Worm (Caenorhabditis elegans) whole organism, mixed stage, embryonic: ENCODE measurements around the gene ptp-5.2.
A peak's percentile ranks its signal among the peaks of the same experiment; 100 is the strongest.

Experiments used
- M03D4.4 ChIP-seq: sonication (generic microtip); optimal IDR thresholded peaks from 2 replicates; lab custom pipeline; 2017; ENCODE audit warnings: mild to moderate bottlenecking, missing genetic modification characterization, missing compliant biosample characterization
- blmp-1 ChIP-seq: fragments of 150-350 bp; optimal IDR thresholded peaks from 2 replicates; lab custom pipeline; 2014; ENCODE audit warnings: missing biosample characterization, missing genetic modification characterization
- ceh-39 ChIP-seq: fragments of 150-350 bp; optimal IDR thresholded peaks from 2 replicates; lab custom pipeline; 2014; ENCODE audit warnings: missing biosample characterization, missing genetic modification characterization
- ceh-43 ChIP-seq: fragments of 200-800 bp; sonication (Bioruptor generic); optimal IDR thresholded peaks from 2 replicates; lab custom pipeline; 2018; ENCODE audit warnings: mild to moderate bottlenecking, missing genetic modification characterization, moderate library complexity, missing compliant biosample characterization
- ceh-83 ChIP-seq: fragments of 200-800 bp; sonication (Bioruptor generic); optimal IDR thresholded peaks from 2 replicates; lab custom pipeline; 2018; ENCODE audit warnings: mild to moderate bottlenecking, missing genetic modification characterization, missing compliant biosample characterization
- ces-1 ChIP-seq: fragments of 150-350 bp; optimal IDR thresholded peaks from 2 replicates; lab custom pipeline; 2014; ENCODE audit warnings: missing biosample characterization, missing genetic modification reagents, missing genetic modification characterization
- cnd-1 ChIP-seq: fragments of 200-800 bp; sonication (Bioruptor generic); optimal IDR thresholded peaks from 2 replicates; lab custom pipeline; 2018; ENCODE audit warnings: mild to moderate bottlenecking, missing genetic modification characterization, missing compliant biosample characterization
- drap-1 ChIP-seq: fragments of 200-800 bp; sonication (Bioruptor generic); optimal IDR thresholded peaks from 3 replicates; lab custom pipeline; 2018; ENCODE audit warnings: mild to moderate bottlenecking, missing genetic modification characterization, missing compliant biosample characterization
- elt-1 ChIP-seq: sonication (generic microtip); optimal IDR thresholded peaks from 2 replicates; lab custom pipeline; 2017; ENCODE audit warnings: missing genetic modification characterization, mild to moderate bottlenecking, missing compliant biosample characterization, antibody characterized with exemption, moderate library complexity, borderline replicate concordance; ENCODE audit not compliant: insufficient read depth
- elt-3 ChIP-seq: fragments of 150-350 bp; optimal IDR thresholded peaks from 2 replicates; lab custom pipeline; 2014; ENCODE audit warnings: missing biosample characterization, missing genetic modification characterization
- flh-1 ChIP-seq: fragments of 200-800 bp; sonication (Bioruptor generic); optimal IDR thresholded peaks from 2 replicates; lab custom pipeline; 2018; ENCODE audit warnings: mild to moderate bottlenecking, missing genetic modification characterization, moderate library complexity, missing compliant biosample characterization
- ham-2 ChIP-seq: fragments of 200-800 bp; sonication (Bioruptor generic); optimal IDR thresholded peaks from 2 replicates; lab custom pipeline; 2018; ENCODE audit warnings: mild to moderate bottlenecking, missing genetic modification characterization, missing compliant biosample characterization
- hlh-1 ChIP-seq: fragments of 150-350 bp; optimal IDR thresholded peaks from 2 replicates; lab custom pipeline; 2014; ENCODE audit warnings: missing biosample characterization, missing genetic modification reagents, missing genetic modification characterization
- lin-13 ChIP-seq: fragments of 150-350 bp; optimal IDR thresholded peaks from 2 replicates; lab custom pipeline; 2014; ENCODE audit warnings: missing biosample characterization, missing genetic modification characterization
- lin-32 ChIP-seq: fragments of 200-800 bp; sonication (Bioruptor generic); optimal IDR thresholded peaks from 2 replicates; lab custom pipeline; 2018; ENCODE audit warnings: mild to moderate bottlenecking, missing genetic modification characterization, missing compliant biosample characterization
- lsy-2 ChIP-seq: fragments of 150-350 bp; optimal IDR thresholded peaks from 2 replicates; lab custom pipeline; 2014; ENCODE audit warnings: missing biosample characterization, missing genetic modification characterization
- mab-5 ChIP-seq: fragments of 150-350 bp; optimal IDR thresholded peaks from 2 replicates; lab custom pipeline; 2014; ENCODE audit warnings: missing biosample characterization, missing genetic modification characterization
- mep-1 ChIP-seq: fragments of 150-350 bp; optimal IDR thresholded peaks from 2 replicates; lab custom pipeline; 2017; ENCODE audit warnings: missing biosample characterization, missing genetic modification reagents, missing genetic modification characterization, inconsistent platforms
- mls-2 ChIP-seq: sonication (generic microtip); optimal IDR thresholded peaks from 2 replicates; lab custom pipeline; 2016; ENCODE audit warnings: mild to moderate bottlenecking, missing genetic modification characterization, moderate library complexity, missing compliant biosample characterization
- nhr-2 ChIP-seq: fragments of 150-350 bp; optimal IDR thresholded peaks from 2 replicates; lab custom pipeline; 2014; ENCODE audit warnings: missing biosample characterization, missing genetic modification characterization
- nhr-28 ChIP-seq: fragments of 150-350 bp; optimal IDR thresholded peaks from 2 replicates; lab custom pipeline; 2014; ENCODE audit warnings: missing biosample characterization, missing genetic modification characterization
- nhr-76 ChIP-seq: sonication (generic microtip); optimal IDR thresholded peaks from 2 replicates; lab custom pipeline; 2017; ENCODE audit warnings: missing biosample characterization, missing genetic modification characterization
- pha-4 ChIP-seq: fragments of 150-350 bp; optimal IDR thresholded peaks from 2 replicates; lab custom pipeline; 2018; ENCODE audit warnings: missing biosample characterization, missing genetic modification reagents, missing genetic modification characterization
- snpc-4 ChIP-seq: fragments of 150-350 bp; optimal IDR thresholded peaks from 2 replicates; lab custom pipeline; 2014; ENCODE audit warnings: missing biosample characterization, missing genetic modification characterization
- sptf-1 ChIP-seq: sonication (generic microtip); optimal IDR thresholded peaks from 2 replicates; lab custom pipeline; 2017; ENCODE audit warnings: mild to moderate bottlenecking, missing genetic modification characterization, moderate library complexity, missing compliant biosample characterization
- unc-120 ChIP-seq: sonication (generic microtip); optimal IDR thresholded peaks from 2 replicates; lab custom pipeline; 2017; ENCODE audit warnings: missing genetic modification characterization, missing compliant biosample characterization; ENCODE audit not compliant: poor library complexity, severe bottlenecking
- unc-39 ChIP-seq: fragments of 150-350 bp; optimal IDR thresholded peaks from 2 replicates; lab custom pipeline; 2014; ENCODE audit warnings: missing biosample characterization, missing genetic modification characterization
- unc-62 ChIP-seq: fragments of 150-350 bp; optimal IDR thresholded peaks from 2 replicates; lab custom pipeline; 2014; ENCODE audit warnings: missing biosample characterization, missing genetic modification reagents, missing genetic modification characterization
- zip-8 ChIP-seq: fragments of 150-350 bp; optimal IDR thresholded peaks from 2 replicates; lab custom pipeline; 2014; ENCODE audit warnings: missing biosample characterization, missing genetic modification characterization
- ztf-11 ChIP-seq: fragments of 150-350 bp; optimal IDR thresholded peaks from 2 replicates; lab custom pipeline; 2014; ENCODE audit warnings: missing biosample characterization, missing genetic modification characterization

Gene ptp-5.2

DNA sequence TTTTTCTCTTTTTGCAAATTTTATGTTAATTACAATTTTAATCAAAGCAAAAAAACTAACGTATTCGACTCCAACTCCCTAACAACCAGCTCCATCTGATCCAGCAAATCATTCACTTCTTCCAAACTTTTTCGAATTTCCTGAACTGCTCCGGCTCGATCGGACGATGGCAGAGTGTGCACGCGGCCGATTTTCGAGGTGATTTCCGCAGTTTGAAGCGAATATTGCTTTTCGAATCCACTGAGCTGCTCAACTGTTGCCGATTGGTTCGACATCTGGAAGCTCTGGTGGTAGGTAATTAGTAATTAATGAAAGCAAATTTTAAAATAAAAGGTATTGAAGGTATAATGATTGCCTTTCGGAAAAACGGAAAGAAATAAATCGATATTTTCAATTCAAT is 5.6 kb upstream of the ptp-5.2 start, which contains the start of gene vti-1:
TSS of gene vti-1 (minus strand) at position 284 of the 400 bp plus-strand sequence.
- TF ChIP-seq lin-13 (tag; lab: Kevin White, UChicago) = no peak
- TF ChIP-seq unc-120 (tag; lab: Kevin White, UChicago) = no peak
- TF ChIP-seq M03D4.4 (tag; lab: Kevin White, UChicago) = no peak
- TF ChIP-seq elt-1 = no peak
- TF ChIP-seq flh-1 = no peak
- no peak for TF ChIP-seq ztf-11 (tag; lab: Kevin White, UChicago)
- no peak for TF ChIP-seq snpc-4 (tag; lab: Kevin White, UChicago)
- TF ChIP-seq sptf-1 = no peak
- no peak for TF ChIP-seq ceh-43 (GFP tag; lab: Kevin White, UChicago)
- no peak for TF ChIP-seq ham-2 (GFP tag; lab: Kevin White, UChicago)
- TF ChIP-seq ceh-83 (GFP tag; lab: Kevin White, UChicago) = no peak
- no peak for TF ChIP-seq ceh-39 (tag; lab: Kevin White, UChicago)
- no peak for TF ChIP-seq drap-1
- no peak for TF ChIP-seq elt-3
- no peak for TF ChIP-seq mep-1
- TF ChIP-seq unc-62 (GFP tag; lab: Kevin White, UChicago) = no peak
- TF ChIP-seq lsy-2 (tag; lab: Kevin White, UChicago) = no peak

DNA sequence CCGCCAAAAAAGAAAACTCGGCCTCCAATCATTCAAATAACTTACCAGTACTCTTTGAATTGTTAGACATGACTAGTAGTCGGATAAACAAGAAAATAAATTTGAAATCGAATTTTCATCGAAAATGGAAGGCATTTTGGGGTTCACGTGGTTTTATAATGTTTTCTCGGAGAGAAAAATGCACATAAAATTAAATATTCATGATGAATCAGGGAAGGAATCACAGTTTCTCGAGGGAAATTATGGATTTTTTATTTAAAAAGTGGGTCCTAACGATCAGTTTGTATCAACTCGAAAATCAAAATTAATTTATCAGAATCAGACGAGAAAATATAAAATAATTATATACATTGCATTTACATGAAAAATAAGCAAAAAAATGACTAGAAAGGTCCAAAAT is 4.6 kb upstream of the ptp-5.2 start, which contains the start of gene Y57G11C.5:
TSS of gene Y57G11C.5 (minus strand) at position 101 of the 400 bp plus-strand sequence.
- TF ChIP-seq M03D4.4 (tag; lab: Kevin White, UChicago) = no peak
- no peak for TF ChIP-seq ceh-83 (GFP tag; lab: Kevin White, UChicago)
- TF ChIP-seq pha-4 (tag; lab: Kevin White, UChicago) = no peak
- TF ChIP-seq nhr-76 = no peak
- TF ChIP-seq blmp-1 = no peak
- no peak for TF ChIP-seq unc-39 (tag; lab: Kevin White, UChicago)
- TF ChIP-seq, all 35 proteins: peak for 0

DNA sequence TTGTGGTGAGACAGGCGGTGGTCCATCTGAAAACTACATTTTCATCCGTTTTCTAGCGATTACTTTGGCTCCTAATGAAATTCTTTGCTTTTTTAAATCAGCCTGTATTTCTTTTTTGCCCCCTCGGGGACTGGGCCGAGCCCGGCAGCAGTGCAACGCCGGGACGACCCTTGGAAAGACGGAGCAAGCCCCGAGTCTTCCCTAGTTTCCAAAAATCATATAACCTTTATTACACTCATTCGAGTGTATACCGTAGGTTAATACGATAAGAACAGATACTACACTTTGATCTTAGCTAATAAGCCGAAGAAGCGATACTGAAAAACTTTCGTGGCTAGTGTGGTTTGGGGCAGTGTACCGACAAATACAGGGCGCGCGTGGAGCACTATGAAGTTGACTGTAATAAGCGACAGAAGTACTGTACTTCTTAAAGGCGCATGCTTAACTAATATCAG is 4.0 kb upstream of the ptp-5.2 start:
- TF ChIP-seq ceh-39 (tag; lab: Kevin White, UChicago) (no peak), sptf-1 (no peak), cnd-1 (tag; lab: Kevin White, UChicago) (no peak), hlh-1 (tag; lab: Kevin White, UChicago) (no peak), flh-1 (no peak)

DNA sequence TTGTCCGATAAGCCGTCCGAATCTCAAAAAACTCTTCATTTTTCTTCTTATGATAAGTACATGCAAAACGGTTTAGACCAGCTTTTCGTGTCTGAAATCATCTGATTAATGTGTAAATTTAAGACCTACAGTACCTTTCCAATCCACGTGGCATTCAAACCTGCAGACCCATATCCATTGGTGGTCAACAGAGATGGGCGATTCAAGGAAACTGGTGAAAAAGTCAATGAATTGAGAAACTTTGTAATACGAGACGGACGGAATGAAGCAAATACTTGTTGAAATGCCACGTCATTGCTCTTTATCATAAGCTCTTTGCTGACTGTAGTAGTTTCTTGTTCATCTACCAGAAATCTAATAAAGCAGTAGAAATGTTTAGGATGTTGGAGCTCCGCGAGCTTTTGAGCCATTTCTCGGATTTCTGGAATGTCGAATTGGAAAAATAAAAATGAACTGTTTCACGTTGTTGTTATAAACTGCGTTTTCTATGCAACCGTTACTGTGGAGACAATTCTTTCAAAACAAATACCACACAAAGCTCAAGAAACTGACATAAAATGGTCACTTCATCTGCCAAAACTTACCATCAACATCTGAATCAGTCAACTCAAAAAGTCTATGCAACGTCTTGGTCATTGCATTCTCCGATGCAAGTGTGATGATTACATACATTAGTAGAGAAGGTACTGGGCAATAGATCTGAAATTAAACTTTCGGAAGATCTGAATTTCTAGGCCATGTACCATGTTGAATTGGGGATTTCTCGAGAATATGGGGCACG is 3.4 kb upstream of the ptp-5.2 start:
- TF ChIP-seq zip-8 (tag; lab: Kevin White, UChicago) = no peak
- no peak for TF ChIP-seq elt-3
- no peak for TF ChIP-seq lin-13 (tag; lab: Kevin White, UChicago)
- TF ChIP-seq nhr-28 (tag; lab: Kevin White, UChicago) = no peak
- no peak for TF ChIP-seq ztf-11 (tag; lab: Kevin White, UChicago)
- no peak for TF ChIP-seq unc-39 (tag; lab: Kevin White, UChicago)
- no peak for TF ChIP-seq mep-1
- TF ChIP-seq ces-1 (GFP tag; lab: Kevin White, UChicago) = no peak
- TF ChIP-seq hlh-1 (tag; lab: Kevin White, UChicago) = no peak
- no peak for TF ChIP-seq M03D4.4 (tag; lab: Kevin White, UChicago)
- TF ChIP-seq mab-5 (tag; lab: Kevin White, UChicago) = no peak
- TF ChIP-seq unc-120 (tag; lab: Kevin White, UChicago) = no peak
- TF ChIP-seq lin-32 (GFP tag; lab: Kevin White, UChicago) = no peak
- TF ChIP-seq snpc-4 (tag; lab: Kevin White, UChicago) = no peak
- TF ChIP-seq sptf-1 = no peak
- no peak for TF ChIP-seq ceh-83 (GFP tag; lab: Kevin White, UChicago)
- no peak for TF ChIP-seq pha-4 (tag; lab: Kevin White, UChicago)
- TF ChIP-seq mls-2 (tag; lab: Kevin White, UChicago) = no peak
- TF ChIP-seq nhr-2 (tag; lab: Kevin White, UChicago) = no peak

DNA sequence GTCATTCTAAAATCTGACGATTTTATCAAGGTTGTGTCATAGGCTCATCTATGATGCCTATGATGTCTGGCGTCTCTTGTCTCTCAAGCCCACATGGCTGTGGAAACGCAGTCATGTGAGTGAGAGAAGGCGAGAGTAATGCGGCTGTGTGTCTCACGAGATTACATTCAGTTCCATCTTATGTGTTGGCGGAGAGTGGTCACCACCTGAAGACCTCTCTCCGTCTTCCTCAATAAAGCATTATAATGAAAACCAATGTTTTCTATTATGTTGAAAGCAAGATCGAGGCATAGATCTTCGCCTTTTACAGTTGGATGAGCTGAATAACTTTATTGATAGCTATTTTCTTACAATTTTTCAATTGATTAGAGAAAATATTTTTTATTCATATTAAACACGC is 2.6 kb upstream of the ptp-5.2 start:
- peak; percentile 26 for TF ChIP-seq mep-1
- peak; percentile 43 for TF ChIP-seq unc-62 (GFP tag; lab: Kevin White, UChicago)
- peak; percentile 12 for TF ChIP-seq ces-1 (GFP tag; lab: Kevin White, UChicago)
